Fruit fly (Drosophila melanogaster): ENCODE measurements around the gene CG33003.
A peak's percentile ranks its signal among the peaks of the same experiment; 100 is the strongest.

Gene CG33003

DNA sequence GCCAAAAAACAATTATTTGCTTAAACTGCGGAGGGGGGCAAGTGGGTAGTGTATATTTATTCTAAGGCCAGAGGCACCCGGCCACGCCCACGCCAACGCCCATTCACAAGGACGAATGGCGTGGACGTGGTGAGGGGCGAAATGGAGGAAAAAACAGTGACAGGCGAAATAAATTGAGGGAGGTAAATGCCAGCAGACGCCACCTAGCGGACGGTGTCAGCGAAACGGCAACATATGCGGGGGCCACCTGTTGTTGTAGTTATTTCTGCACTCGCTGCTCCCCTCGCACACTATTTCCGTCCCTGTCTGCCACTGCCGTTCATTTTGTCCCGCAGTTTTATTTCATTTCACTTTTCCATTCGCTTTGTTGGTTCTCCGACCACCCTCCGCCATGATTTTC is 17.2 kb downstream of the CG33003 start (continued):
- peak; percentile 13; the same call in 1 of the 3 replicates for TF ChIP-seq croc (GFP tag; conservative IDR thresholded peaks at IDR 0.05)
- TF ChIP-seq p53 (GFP tag; optimal IDR thresholded peaks at IDR 0.05): no peak
- TF ChIP-seq CG11695 (GFP tag; IDR thresholded peaks at IDR 0.05): no peak
- no peak for TF ChIP-seq CG3407 (GFP tag; optimal IDR thresholded peaks at IDR 0.05)
- no peak for TF ChIP-seq CkIIα-i1 (GFP tag; IDR thresholded peaks at IDR 0.05)
- TF ChIP-seq Doc3 (GFP tag; IDR thresholded peaks at IDR 0.05; ENCODE audit: partially characterized antibody): no peak
- TF ChIP-seq CG10267 (tag; optimal IDR thresholded peaks at IDR 0.05): no peak
- no peak for TF ChIP-seq chn (GFP tag; optimal IDR thresholded peaks at IDR 0.05)
- TF ChIP-seq CG16815 (GFP tag; optimal IDR thresholded peaks at IDR 0.05): no peak
- TF ChIP-seq CG12236 (GFP tag; optimal IDR thresholded peaks at IDR 0.05): no peak
- TF ChIP-seq CG11247 (GFP tag; IDR thresholded peaks at IDR 0.05): peak; percentile 44; the same call in 1 of the 2 replicates
- TF ChIP-seq CG18262 (tag; optimal IDR thresholded peaks at IDR 0.05): no peak
- TF ChIP-seq Abd-B (GFP tag; optimal IDR thresholded peaks at IDR 0.05): no peak
- TF ChIP-seq pfk (GFP tag; optimal IDR thresholded peaks at IDR 0.05): no peak
- TF ChIP-seq klu (GFP tag; IDR thresholded peaks at IDR 0.05): no peak
- TF ChIP-seq lov (optimal IDR thresholded peaks at IDR 0.05): no peak
- TF ChIP-seq lov (GFP tag; IDR thresholded peaks at IDR 0.05): 0 out of 3 replicates have a peak, but pooled peaks have one; percentile 51
- no peak for TF ChIP-seq CHES-1-like (GFP tag; optimal IDR thresholded peaks at IDR 0.05)
- TF ChIP-seq dmrt11E (tag; optimal IDR thresholded peaks at IDR 0.05): no peak
- TF ChIP-seq NFAT (GFP tag; IDR thresholded peaks at IDR 0.05): 0 out of 2 replicates have a peak, but pooled peaks have one; percentile 23
- no peak for TF ChIP-seq CG1024 (GFP tag; IDR thresholded peaks at IDR 0.05)
- no peak for TF ChIP-seq CG1647 (GFP tag; optimal IDR thresholded peaks at IDR 0.05)
- no peak for TF ChIP-seq CG16813 (GFP tag; IDR thresholded peaks at IDR 0.05; ENCODE audit: partially characterized antibody)
- no peak for TF ChIP-seq HHEX (GFP tag; optimal IDR thresholded peaks at IDR 0.05)
- no peak for TF ChIP-seq Dek (tag; optimal IDR thresholded peaks at IDR 0.05)
- no peak for TF ChIP-seq CG4282 (GFP tag; optimal IDR thresholded peaks at IDR 0.05)
- no peak for TF ChIP-seq pho (GFP tag; optimal IDR thresholded peaks at IDR 0.05)
- TF ChIP-seq cato (GFP tag; optimal IDR thresholded peaks at IDR 0.05; ENCODE audit: borderline replicate concordance): no peak
- TF ChIP-seq Fer1 (GFP tag; optimal IDR thresholded peaks at IDR 0.05): no peak
- TF ChIP-seq B-H2 (GFP tag; optimal IDR thresholded peaks at IDR 0.05): no peak
- TF ChIP-seq CG10274 (GFP tag; optimal IDR thresholded peaks at IDR 0.05): no peak
- no peak for TF ChIP-seq CG13424 (tag; optimal IDR thresholded peaks at IDR 0.05)
- TF ChIP-seq CG18599 (GFP tag; optimal IDR thresholded peaks at IDR 0.05): no peak
- no peak for TF ChIP-seq grn (GFP tag; optimal IDR thresholded peaks at IDR 0.05)
- TF ChIP-seq Tbp (GFP tag; optimal IDR thresholded peaks at IDR 0.05): no peak
- TF ChIP-seq CG9797 (GFP tag; optimal IDR thresholded peaks at IDR 0.05): no peak
- no peak for TF ChIP-seq esg (GFP tag; conservative IDR thresholded peaks at IDR 0.05)
- TF ChIP-seq tap (tag; optimal IDR thresholded peaks at IDR 0.05): no peak
- no peak for TF ChIP-seq pnt (GFP tag; optimal IDR thresholded peaks at IDR 0.05)
- no peak for TF ChIP-seq run (tag; optimal IDR thresholded peaks at IDR 0.05)
- TF ChIP-seq lilli (GFP tag; optimal IDR thresholded peaks at IDR 0.05): no peak
- no peak for TF ChIP-seq ap (GFP tag; IDR thresholded peaks at IDR 0.05)
- TF ChIP-seq dan (GFP tag; IDR thresholded peaks at IDR 0.05): no peak
- TF ChIP-seq CG6272 (GFP tag; IDR thresholded peaks at IDR 0.05): peak; percentile 38
- TF ChIP-seq sisA (GFP tag; IDR thresholded peaks at IDR 0.05): 0 out of 2 replicates have a peak, but pooled peaks have one; percentile 24
- TF ChIP-seq lola (GFP tag; optimal IDR thresholded peaks at IDR 0.05): no peak
- no peak for TF ChIP-seq Myb (GFP tag; optimal IDR thresholded peaks at IDR 0.05)
- TF ChIP-seq schlank (tag; optimal IDR thresholded peaks at IDR 0.05): no peak
- peak; percentile 1 for TF ChIP-seq Xbp1 (GFP tag; optimal IDR thresholded peaks at IDR 0.05)
- TF ChIP-seq CG3995 (GFP tag; optimal IDR thresholded peaks at IDR 0.05): no peak
- TF ChIP-seq CG15269 (tag; optimal IDR thresholded peaks at IDR 0.05): no peak
- TF ChIP-seq dm (GFP tag; optimal IDR thresholded peaks at IDR 0.05): no peak
